Fruit fly (Drosophila melanogaster): ENCODE results near the gene drd.

dm6 chrX:15137241-15137640, 11.7 kb downstream of the drd start:
- TF ChIP-seq CG33017 (tag; optimal IDR thresholded peaks at IDR 0.05) (no peak), toe (GFP tag; optimal IDR thresholded peaks at IDR 0.05) (no peak), Hr96 (GFP tag; optimal IDR thresholded peaks at IDR 0.05) (no peak)

Data from whole organism, adult.